Fruit fly (Drosophila melanogaster) whole organism, pupa: ENCODE data around the gene CG46426.

ENCODE experiments used
- D1 ChIP-seq: fragments of 200-800 bp; sonication (Bioruptor generic); optimal IDR thresholded peaks from 2 replicates; lab custom pipeline; 2018; ENCODE audit warnings: missing biosample characterization, mild to moderate bottlenecking, missing genetic modification characterization, moderate library complexity
- Pif1B ChIP-seq: fragments of 200-800 bp; sonication (Bioruptor generic); optimal IDR thresholded peaks from 3 replicates; lab custom pipeline; 2016; ENCODE audit warnings: missing biosample characterization, missing genetic modification characterization
- fd96Ca ChIP-seq: fragments of 200-800 bp; sonication (Bioruptor generic); IDR thresholded peaks from 3 replicates; pipeline ENCODE4 v1.3.6; 2022; ENCODE audit warnings: missing biosample characterization, missing genetic modification characterization

dm6 chr2L:11845159-11845788 is 2.6 kb downstream of the CG46426 start:
- TF ChIP-seq D1: no peak
- TF ChIP-seq Pif1B: no peak
- TF ChIP-seq fd96Ca (GFP tag; lab: Robert Waterston, UW): no peak
